Worm (Caenorhabditis elegans): ENCODE results near the gene F45H10.5.

Gene F45H10.5

DNA sequence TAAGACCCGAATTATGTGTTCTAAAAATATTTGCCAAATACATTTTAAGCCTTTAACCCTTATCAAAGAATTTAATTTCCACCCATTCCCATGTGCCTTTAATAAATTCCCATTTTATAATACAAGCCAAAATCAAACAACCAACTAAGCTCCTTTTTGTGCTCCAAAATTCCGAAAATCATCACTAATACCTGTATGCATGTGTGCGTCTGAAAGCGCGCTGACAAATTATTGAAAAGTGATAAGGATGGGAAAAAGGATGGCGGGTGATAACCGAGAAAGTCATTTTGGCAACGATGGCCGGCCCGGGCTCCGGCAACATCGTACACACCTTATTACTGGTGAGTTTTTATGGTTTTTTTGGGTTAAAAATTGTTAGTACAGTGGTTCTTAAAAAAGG is 5.9 kb downstream of the F45H10.5 start, which contains the start of gene nep-17:
TSS of gene nep-17 (plus strand) at position 285 of the 400 bp plus-strand sequence.
- TF ChIP-seq drap-1 (GFP tag; optimal IDR thresholded peaks at IDR 0.05) (no peak), nhr-2 (tag; optimal IDR thresholded peaks at IDR 0.05) (no peak), tbx-8 (GFP tag; optimal IDR thresholded peaks at IDR 0.05) (no peak), lsy-2 (tag; optimal IDR thresholded peaks at IDR 0.05) (no peak), elt-1 (tag; optimal IDR thresholded peaks at IDR 0.05; ENCODE audit: borderline replicate concordance, insufficient read depth) (no peak), mab-5 (tag; optimal IDR thresholded peaks at IDR 0.05) (no peak), mls-2 (tag; optimal IDR thresholded peaks at IDR 0.05) (no peak), nhr-28 (tag; optimal IDR thresholded peaks at IDR 0.05) (no peak), nhr-237 (tag; optimal IDR thresholded peaks at IDR 0.05) (no peak), mep-1 (tag; optimal IDR thresholded peaks at IDR 0.05) (no peak), lin-13 (tag; optimal IDR thresholded peaks at IDR 0.05) (no peak), nhr-76 (tag; optimal IDR thresholded peaks at IDR 0.05) (no peak)

- TF ChIP-seq blmp-1 (tag; optimal IDR thresholded peaks at IDR 0.05) (no peak), mep-1 (tag; optimal IDR thresholded peaks at IDR 0.05) (no peak)
Observed at ce11 chrII:13508607-13509006, 6.9 kb downstream of the F45H10.5 start.

ce11 chrII:13515813-13516212 is 14.1 kb downstream of the F45H10.5 start:
- no peak for TF ChIP-seq sptf-1 (tag; optimal IDR thresholded peaks at IDR 0.05)
- TF ChIP-seq unc-62 (GFP tag; optimal IDR thresholded peaks at IDR 0.05), result no peak
- TF ChIP-seq nhr-28 (tag; optimal IDR thresholded peaks at IDR 0.05), result no peak
- no peak for TF ChIP-seq pha-4 (tag; optimal IDR thresholded peaks at IDR 0.05)
- TF ChIP-seq ham-2 (GFP tag; optimal IDR thresholded peaks at IDR 0.05), result no peak
- TF ChIP-seq mls-2 (tag; optimal IDR thresholded peaks at IDR 0.05), result no peak
- no peak for TF ChIP-seq lin-13 (tag; optimal IDR thresholded peaks at IDR 0.05)
- no peak for TF ChIP-seq mep-1 (tag; optimal IDR thresholded peaks at IDR 0.05)
- TF ChIP-seq ztf-11 (tag; optimal IDR thresholded peaks at IDR 0.05), result no peak
- no peak for TF ChIP-seq bed-3 (GFP tag; optimal IDR thresholded peaks at IDR 0.05)

- TF ChIP-seq lin-32 (GFP tag; optimal IDR thresholded peaks at IDR 0.05) (no peak), unc-120 (tag; optimal IDR thresholded peaks at IDR 0.05; ENCODE audit: poor library complexity, severe bottlenecking) (no peak), zip-8 (tag; optimal IDR thresholded peaks at IDR 0.05) (no peak), flh-1 (GFP tag; optimal IDR thresholded peaks at IDR 0.05) (no peak)
Observed at ce11 chrII:13517600-13517999, 15.9 kb downstream of the F45H10.5 start, which contains the start of gene sre-45. sre-45 (plus strand) TSS chrII:13517900.

DNA sequence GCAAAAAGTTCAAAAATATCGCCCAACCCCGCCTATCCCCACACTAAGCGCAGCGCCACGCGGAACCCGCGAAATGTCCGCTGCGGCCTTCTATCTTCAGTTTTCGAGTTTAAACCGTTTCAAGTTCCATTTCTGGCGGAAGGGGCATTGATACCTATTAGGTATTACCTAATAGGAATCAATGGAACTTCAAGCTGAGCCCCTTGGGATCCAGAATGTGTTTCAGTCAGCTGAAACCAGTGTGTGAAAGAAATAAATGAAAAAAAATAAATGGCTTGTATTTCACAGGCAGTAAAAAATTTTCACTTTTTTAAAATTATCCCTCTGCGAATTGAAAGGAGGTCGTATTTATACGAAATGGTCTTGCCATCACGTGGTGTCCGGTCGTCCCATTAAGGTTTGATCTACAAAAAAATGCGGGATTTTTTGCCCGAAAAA is 19.5 kb downstream of the F45H10.5 start:
- no peak for TF ChIP-seq ces-1 (GFP tag; optimal IDR thresholded peaks at IDR 0.05)
- TF ChIP-seq pha-4 (tag; optimal IDR thresholded peaks at IDR 0.05), result no peak
- no peak for TF ChIP-seq lin-32 (GFP tag; optimal IDR thresholded peaks at IDR 0.05)
- no peak for TF ChIP-seq bed-3 (GFP tag; optimal IDR thresholded peaks at IDR 0.05)
- no peak for TF ChIP-seq unc-62 (GFP tag; optimal IDR thresholded peaks at IDR 0.05)
- TF ChIP-seq elt-1 (tag; optimal IDR thresholded peaks at IDR 0.05; ENCODE audit: borderline replicate concordance, insufficient read depth), result no peak
- TF ChIP-seq nhr-28 (tag; optimal IDR thresholded peaks at IDR 0.05), result no peak

- no peak for TF ChIP-seq ceh-43 (GFP tag; optimal IDR thresholded peaks at IDR 0.05)
- TF ChIP-seq mab-5 (tag; optimal IDR thresholded peaks at IDR 0.05), result no peak
- TF ChIP-seq nhr-28 (tag; optimal IDR thresholded peaks at IDR 0.05), result no peak
- TF ChIP-seq elt-3 (tag; optimal IDR thresholded peaks at IDR 0.05), result no peak
- TF ChIP-seq lin-32 (GFP tag; optimal IDR thresholded peaks at IDR 0.05), result no peak
- no peak for TF ChIP-seq nhr-2 (tag; optimal IDR thresholded peaks at IDR 0.05)
- TF ChIP-seq cnd-1 (tag; optimal IDR thresholded peaks at IDR 0.05), result peak; percentile 4
Observed at ce11 chrII:13521977-13522404, 20.3 kb downstream of the F45H10.5 start.

- TF ChIP-seq M03D4.4 (tag; optimal IDR thresholded peaks at IDR 0.05) (no peak), cnd-1 (tag; optimal IDR thresholded peaks at IDR 0.05) (no peak), drap-1 (GFP tag; optimal IDR thresholded peaks at IDR 0.05) (no peak), ces-1 (GFP tag; optimal IDR thresholded peaks at IDR 0.05) (no peak), unc-39 (tag; optimal IDR thresholded peaks at IDR 0.05) (no peak), mab-5 (tag; optimal IDR thresholded peaks at IDR 0.05) (no peak), nhr-12 (tag; optimal IDR thresholded peaks at IDR 0.05) (no peak), blmp-1 (tag; optimal IDR thresholded peaks at IDR 0.05) (no peak), sem-2 (GFP tag; optimal IDR thresholded peaks at IDR 0.05) (no peak), elt-1 (tag; optimal IDR thresholded peaks at IDR 0.05; ENCODE audit: borderline replicate concordance, insufficient read depth) (no peak), ham-2 (GFP tag; optimal IDR thresholded peaks at IDR 0.05) (no peak), unc-62 (GFP tag; optimal IDR thresholded peaks at IDR 0.05) (no peak), tbx-8 (GFP tag; optimal IDR thresholded peaks at IDR 0.05) (no peak), lin-13 (tag; optimal IDR thresholded peaks at IDR 0.05) (no peak), mls-2 (tag; optimal IDR thresholded peaks at IDR 0.05) (no peak), lin-32 (GFP tag; optimal IDR thresholded peaks at IDR 0.05) (no peak), nhr-76 (tag; optimal IDR thresholded peaks at IDR 0.05) (no peak), nhr-237 (tag; optimal IDR thresholded peaks at IDR 0.05) (no peak), snpc-4 (tag; optimal IDR thresholded peaks at IDR 0.05) (no peak), pha-4 (tag; optimal IDR thresholded peaks at IDR 0.05) (no peak)
Observed at ce11 chrII:13529131-13529530, 27.5 kb downstream of the F45H10.5 start.
